Fruit fly (Drosophila melanogaster) S2 (cell line): ENCODE measurements around the gene Hex-A.

Source experiments
- CG8478 ChIP-seq: fragments of >200 bp; optimal IDR thresholded peaks from 2 replicates; lab custom pipeline; 2018
- CTCF ChIP-seq, 2 experiments: fragments of >200 bp; optimal IDR thresholded peaks; 2 replicates each; lab custom pipeline; 2018

- TF ChIP-seq CG8478 (lab: Kevin White, UChicago), result no peak
- TF ChIP-seq CTCF (optimal IDR thresholded peaks at IDR 0.05; lab: Kevin White, UChicago), result no peak
Observed at dm6 chrX:9584104-9584947, 1.1 kb upstream of the Hex-A start.
